Fruit fly (Drosophila melanogaster) whole organism, pupa: Measurements from ENCODE around the gene CG5043.

Experiments
- CG10348 ChIP-seq: fragments of 200-800 bp; sonication (Bioruptor generic); IDR thresholded peaks from 2 replicates; pipeline ENCODE4 v1.3.6; 2022; ENCODE audit warnings: missing biosample characterization, missing genetic modification characterization
- CG12605 ChIP-seq: fragments of 200-800 bp; sonication (Bioruptor generic); IDR thresholded peaks from 2 replicates; pipeline ENCODE4 v1.3.6; 2022; ENCODE audit warnings: missing biosample characterization, missing genetic modification characterization
- CG17806 ChIP-seq: fragments of 200-800 bp; sonication (Bioruptor generic); optimal IDR thresholded peaks from 2 replicates; lab custom pipeline; 2018; ENCODE audit warnings: missing biosample characterization, mild to moderate bottlenecking, missing genetic modification characterization, moderate library complexity
- CG4496 ChIP-seq: fragments of 200-800 bp; sonication (Bioruptor generic); IDR thresholded peaks from 3 replicates; pipeline ENCODE4 v1.3.6; 2022; ENCODE audit warnings: missing biosample characterization, missing genetic modification characterization
- CG9948 ChIP-seq: fragments of 200-800 bp; sonication (Bioruptor generic); optimal IDR thresholded peaks from 2 replicates; lab custom pipeline; 2018; ENCODE audit warnings: missing biosample characterization, mild to moderate bottlenecking, missing genetic modification characterization, moderate library complexity
- EcR ChIP-seq: fragments of 200-800 bp; sonication (Bioruptor generic); optimal IDR thresholded peaks from 3 replicates; lab custom pipeline; 2019; ENCODE audit warnings: missing biosample characterization, missing genetic modification characterization, mild to moderate bottlenecking, moderate library complexity, missing genetic modification reagents
- Ets98B ChIP-seq: fragments of 200-800 bp; sonication (Bioruptor generic); IDR thresholded peaks from 2 replicates; pipeline ENCODE4 v1.3.6; 2022; ENCODE audit warnings: missing biosample characterization, missing genetic modification characterization
- Pif1A ChIP-seq: fragments of 200-800 bp; sonication (Bioruptor generic); optimal IDR thresholded peaks from 3 replicates; lab custom pipeline; 2016; ENCODE audit warnings: missing biosample characterization, missing genetic modification characterization
- Pif1B ChIP-seq: fragments of 200-800 bp; sonication (Bioruptor generic); optimal IDR thresholded peaks from 3 replicates; lab custom pipeline; 2016; ENCODE audit warnings: missing biosample characterization, missing genetic modification characterization
- gl ChIP-seq: fragments of 200-800 bp; sonication (Bioruptor generic); optimal IDR thresholded peaks from 2 replicates; lab custom pipeline; 2018; ENCODE audit warnings: missing biosample characterization, mild to moderate bottlenecking, missing genetic modification characterization
- rn ChIP-seq: fragments of 200-800 bp; sonication (Bioruptor generic); IDR thresholded peaks from 2 replicates; pipeline ENCODE4 v1.3.6; 2022; ENCODE audit warnings: missing biosample characterization, missing genetic modification characterization

- no peak for TF ChIP-seq gl (tag; lab: Kevin White, UChicago)
- no peak for TF ChIP-seq EcR (GFP tag; lab: Kevin White, UChicago)
- TF ChIP-seq CG9948 (tag; lab: Kevin White, UChicago): no peak
- no peak for TF ChIP-seq Ets98B (GFP tag; lab: Robert Waterston, UW)
- no peak for TF ChIP-seq rn (GFP tag; lab: Robert Waterston, UW)
- TF ChIP-seq CG17806: no peak
- TF ChIP-seq CG12605: no peak
- no peak for TF ChIP-seq CG4496 (GFP tag; lab: Robert Waterston, UW)
- no peak for TF ChIP-seq Pif1B
- no peak for TF ChIP-seq Pif1A (GFP tag; lab: Kevin White, UChicago)
- TF ChIP-seq CG10348 (GFP tag; lab: Robert Waterston, UW): no peak
Observed at dm6 chr2L:17412533-17412932, 21.1 kb upstream of the CG5043 start, which contains the start of gene Rsph9.
